Worm (Caenorhabditis elegans) whole organism, midembryonic: ENCODE data around the gene mab-3.
A peak's percentile ranks its signal among the peaks of the same experiment; 100 is the strongest.

ENCODE experiments used
- T22C8.4 ChIP-seq: fragments of 200-800 bp; sonication (Bioruptor generic); IDR thresholded peaks from 2 replicates; pipeline ENCODE4 v1.3.6; 2022; ENCODE audit warnings: missing genetic modification characterization, missing compliant biosample characterization
- cog-1 ChIP-seq: sonication (generic microtip); optimal IDR thresholded peaks from 2 replicates; lab custom pipeline; 2016; ENCODE audit warnings: missing genetic modification characterization, missing compliant biosample characterization
- flt-1 ChIP-seq: fragments of 200-800 bp; sonication (Bioruptor generic); IDR thresholded peaks from 2 replicates; pipeline ENCODE4 v1.3.6; 2022; ENCODE audit warnings: missing genetic modification characterization, missing compliant biosample characterization
- klf-2 ChIP-seq: fragments of 200-800 bp; sonication (Bioruptor generic); conservative IDR thresholded peaks from 2 replicates; pipeline ENCODE4 v1.3.6; 2022; ENCODE audit warnings: missing genetic modification reagents, missing genetic modification characterization, missing compliant biosample characterization
- med-1 ChIP-seq: sonication (generic microtip); optimal IDR thresholded peaks from 2 replicates; lab custom pipeline; 2017; ENCODE audit warnings: missing genetic modification characterization, mild to moderate bottlenecking, missing compliant biosample characterization, antibody characterized with exemption, missing genetic modification reagents; ENCODE audit not compliant: insufficient read depth
- ref-1 ChIP-seq: fragments of 200-800 bp; sonication (Bioruptor generic); conservative IDR thresholded peaks from 2 replicates; pipeline ENCODE4 v1.3.6; 2022; ENCODE audit warnings: missing genetic modification reagents, missing genetic modification characterization, missing compliant biosample characterization
- tab-1 ChIP-seq: fragments of 200-800 bp; sonication (Bioruptor generic); IDR thresholded peaks from 2 replicates; pipeline ENCODE4 v1.3.6; 2022; ENCODE audit warnings: missing genetic modification characterization, missing compliant biosample characterization
- ztf-23 ChIP-seq: fragments of 200-800 bp; sonication (Bioruptor generic); IDR thresholded peaks from 2 replicates; pipeline ENCODE4 v1.3.6; 2022; ENCODE audit warnings: missing genetic modification reagents, missing genetic modification characterization, missing compliant biosample characterization
- ztf-29 ChIP-seq: fragments of 200-800 bp; sonication (Bioruptor generic); IDR thresholded peaks from 2 replicates; pipeline ENCODE4 v1.3.6; 2022; ENCODE audit warnings: missing genetic modification reagents, missing genetic modification characterization, missing compliant biosample characterization

The mab-3 gene

ce11 chrII:9729196-9729595, 2.7 kb upstream of the mab-3 start:
- TF ChIP-seq ref-1 (no peak), cog-1 (tag; lab: Kevin White, UChicago) (no peak), T22C8.4 (no peak), flt-1 (GFP tag; lab: Robert Waterston, UW) (no peak), ztf-23 (GFP tag; lab: Robert Waterston, UW) (no peak), klf-2 (GFP tag; lab: Robert Waterston, UW) (no peak), ztf-29 (GFP tag; lab: Robert Waterston, UW) (no peak), med-1 (no peak), tab-1 (GFP tag; lab: Robert Waterston, UW) (no peak)

DNA sequence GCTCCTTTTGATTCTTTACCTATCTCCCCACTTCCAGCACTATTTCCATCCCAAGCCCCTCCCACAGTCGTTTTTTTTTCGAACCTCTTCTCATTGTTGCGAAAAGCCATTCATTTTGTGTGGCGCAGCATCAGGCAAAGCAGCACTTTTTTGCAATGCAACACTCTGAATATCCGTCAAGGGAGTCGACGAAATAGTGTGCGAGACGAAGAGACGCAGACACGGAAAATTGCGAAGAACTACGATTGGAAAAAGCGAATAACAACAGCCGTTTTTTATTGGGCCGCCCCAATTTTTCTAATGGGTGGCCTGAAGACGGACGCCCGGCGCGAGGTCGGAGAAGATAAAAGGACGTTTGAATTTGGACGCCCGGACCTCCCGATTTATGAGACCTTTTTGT, 2.1 kb upstream of the mab-3 start:
- TF ChIP-seq ztf-23 (GFP tag; lab: Robert Waterston, UW) (no peak), flt-1 (GFP tag; lab: Robert Waterston, UW) (no peak), ztf-29 (GFP tag; lab: Robert Waterston, UW) (no peak), med-1 (no peak), klf-2 (GFP tag; lab: Robert Waterston, UW) (no peak)

DNA sequence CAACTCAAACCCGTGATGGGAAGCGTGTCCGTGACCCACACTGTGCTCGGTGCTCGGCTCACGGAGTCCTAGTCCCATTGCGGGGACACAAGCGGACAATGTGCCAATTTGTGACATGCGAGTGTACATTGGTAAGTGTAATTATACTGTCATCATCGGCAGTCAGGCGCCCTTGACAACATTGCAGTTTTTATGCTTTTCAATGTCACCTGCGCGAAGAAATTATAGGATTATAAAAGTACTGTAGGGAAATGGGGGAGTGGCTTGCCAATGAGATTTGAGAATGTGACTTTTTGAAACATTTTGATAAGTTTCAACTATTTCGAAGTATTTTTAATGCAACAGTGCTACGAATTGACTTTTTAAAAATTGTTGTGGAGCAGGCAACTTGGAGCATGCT, 3.8 kb downstream of the mab-3 start:
- no peak for TF ChIP-seq cog-1 (tag; lab: Kevin White, UChicago)
- no peak for TF ChIP-seq flt-1 (GFP tag; lab: Robert Waterston, UW)
- TF ChIP-seq ref-1, result no peak
- no peak for TF ChIP-seq klf-2 (GFP tag; lab: Robert Waterston, UW)
- no peak for TF ChIP-seq T22C8.4
- no peak for TF ChIP-seq med-1
- no peak for TF ChIP-seq ztf-29 (GFP tag; lab: Robert Waterston, UW)
- no peak for TF ChIP-seq tab-1 (GFP tag; lab: Robert Waterston, UW)
- TF ChIP-seq ztf-23 (GFP tag; lab: Robert Waterston, UW), result no peak

ce11 chrII:9738820-9739219, 6.9 kb downstream of the mab-3 start:
- TF ChIP-seq cog-1 (tag; lab: Kevin White, UChicago) (no peak), klf-2 (GFP tag; lab: Robert Waterston, UW) (no peak), tab-1 (GFP tag; lab: Robert Waterston, UW) (no peak), T22C8.4 (no peak), flt-1 (GFP tag; lab: Robert Waterston, UW) (no peak), ztf-23 (GFP tag; lab: Robert Waterston, UW) (no peak), med-1 (no peak), ref-1 (no peak), ztf-29 (GFP tag; lab: Robert Waterston, UW) (no peak)

DNA sequence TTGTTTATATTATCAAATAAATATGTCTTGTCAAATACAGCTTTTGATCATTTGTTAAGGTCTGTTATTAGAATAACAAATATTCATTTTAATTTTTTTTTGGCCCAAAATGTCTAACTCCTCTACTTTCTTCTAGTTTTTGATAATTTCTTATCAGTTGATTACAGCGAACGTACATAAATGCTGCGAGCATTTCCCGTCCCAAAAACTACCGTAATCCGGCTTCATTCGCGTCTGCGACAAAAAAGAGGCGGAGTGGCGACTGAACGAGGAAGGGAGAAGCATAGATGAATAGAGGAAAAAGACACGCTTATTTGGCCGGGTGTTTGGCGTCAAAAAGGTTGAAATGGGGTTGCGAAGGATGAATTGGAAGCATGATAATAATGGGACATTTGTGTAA, 8.6 kb downstream of the mab-3 start:
- TF ChIP-seq tab-1 (GFP tag; lab: Robert Waterston, UW) (no peak), cog-1 (tag; lab: Kevin White, UChicago) (no peak), flt-1 (GFP tag; lab: Robert Waterston, UW) (no peak)

ce11 chrII:9741400-9741799, 9.5 kb downstream of the mab-3 start:
- no peak for TF ChIP-seq flt-1 (GFP tag; lab: Robert Waterston, UW)
- no peak for TF ChIP-seq ztf-23 (GFP tag; lab: Robert Waterston, UW)
- no peak for TF ChIP-seq ztf-29 (GFP tag; lab: Robert Waterston, UW)
- no peak for TF ChIP-seq ref-1
- TF ChIP-seq med-1, result no peak
- no peak for TF ChIP-seq cog-1 (tag; lab: Kevin White, UChicago)
- no peak for TF ChIP-seq klf-2 (GFP tag; lab: Robert Waterston, UW)

DNA sequence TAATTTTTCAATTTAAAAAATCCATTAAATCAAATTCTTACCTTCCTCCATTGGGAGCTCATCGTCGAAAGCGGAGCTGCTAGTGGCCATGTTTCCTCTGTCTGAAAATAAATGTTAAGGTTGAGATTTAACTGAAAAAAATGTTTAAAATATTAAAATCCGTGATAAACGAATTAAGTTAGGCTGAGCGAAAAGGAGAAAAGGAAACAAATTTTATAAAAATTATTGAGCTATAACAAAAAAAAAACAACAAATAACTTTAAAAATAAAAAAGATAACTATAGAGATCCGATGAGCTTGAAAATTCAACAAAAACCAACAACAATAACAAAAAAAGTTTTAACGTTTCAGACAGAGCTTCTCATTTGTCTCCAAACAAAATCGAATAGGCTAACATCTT, 10.8 kb downstream of the mab-3 start, which contains the start of gene pno-1:
pno-1 (minus strand) TSS at position 101 of the 400 bp plus-strand sequence.
- TF ChIP-seq med-1, result no peak
- TF ChIP-seq flt-1 (GFP tag; lab: Robert Waterston, UW), result no peak
- TF ChIP-seq T22C8.4, result no peak
- no peak for TF ChIP-seq klf-2 (GFP tag; lab: Robert Waterston, UW)
- TF ChIP-seq ztf-29 (GFP tag; lab: Robert Waterston, UW), result no peak
- no peak for TF ChIP-seq ztf-23 (GFP tag; lab: Robert Waterston, UW)
- TF ChIP-seq tab-1 (GFP tag; lab: Robert Waterston, UW), result no peak
- TF ChIP-seq cog-1 (tag; lab: Kevin White, UChicago), result no peak
- TF ChIP-seq ref-1, result no peak

- TF ChIP-seq cog-1 (tag; lab: Kevin White, UChicago) (peak; percentile 83), ztf-23 (GFP tag; lab: Robert Waterston, UW) (no peak), ztf-29 (GFP tag; lab: Robert Waterston, UW) (no peak), flt-1 (GFP tag; lab: Robert Waterston, UW) (0 out of 2 replicates have a peak, but pooled peaks have one; percentile 11), T22C8.4 (no peak), tab-1 (GFP tag; lab: Robert Waterston, UW) (no peak)
Observed at ce11 chrII:9746069-9746468, 14.1 kb downstream of the mab-3 start, which contains the start of the genes Y53C12B.1 and nos-3. TSS of gene Y53C12B.1 (minus strand) at chrII:9746078. TSS of gene nos-3 (plus strand) at chrII:9746316.

- TF ChIP-seq ztf-29 (GFP tag; lab: Robert Waterston, UW), result no peak
- TF ChIP-seq klf-2 (GFP tag; lab: Robert Waterston, UW), result no peak
- no peak for TF ChIP-seq cog-1 (tag; lab: Kevin White, UChicago)
- no peak for TF ChIP-seq ztf-23 (GFP tag; lab: Robert Waterston, UW)
- no peak for TF ChIP-seq flt-1 (GFP tag; lab: Robert Waterston, UW)
- no peak for TF ChIP-seq med-1
- no peak for TF ChIP-seq T22C8.4
- no peak for TF ChIP-seq tab-1 (GFP tag; lab: Robert Waterston, UW)
- TF ChIP-seq ref-1, result no peak
Observed at ce11 chrII:9752278-9752677, 20.3 kb downstream of the mab-3 start.

DNA sequence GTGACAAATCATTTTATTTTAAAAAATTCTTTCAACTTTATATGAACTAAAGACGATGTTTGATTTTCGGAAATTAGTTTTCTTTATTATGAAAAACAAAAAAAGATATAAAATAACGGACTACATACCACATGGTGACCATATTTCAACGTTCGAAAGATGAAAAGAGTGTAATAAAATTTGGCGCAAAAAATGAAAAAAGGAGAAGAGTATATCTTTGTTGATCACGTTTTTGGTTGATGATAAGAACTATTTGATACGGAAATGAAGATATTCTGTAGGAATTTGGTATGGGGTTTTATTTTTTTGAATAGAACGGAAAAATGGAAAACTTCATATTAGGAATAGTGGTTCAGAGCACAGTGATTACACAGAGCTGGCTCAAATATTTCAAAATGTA, 21.1 kb downstream of the mab-3 start, which contains the start of gene Y53C12B.7:
Y53C12B.7 (minus strand) TSS at position 163 of the 400 bp plus-strand sequence.
- no peak for TF ChIP-seq tab-1 (GFP tag; lab: Robert Waterston, UW)
- TF ChIP-seq med-1, result no peak
